Worm (Caenorhabditis elegans) whole organism, L4 larva: ENCODE results near the gene srsx-12.
A peak's percentile ranks its signal among the peaks of the same experiment; 100 is the strongest.

Experiments used
- F10B5.3 ChIP-seq: sonication (generic microtip); optimal IDR thresholded peaks from 2 replicates; lab custom pipeline; 2016; ENCODE audit warnings: mild to moderate bottlenecking, missing genetic modification characterization, missing compliant biosample characterization
- Y48G9A.11 ChIP-seq: fragments of 200-800 bp; sonication (Bioruptor generic); IDR thresholded peaks from 2 replicates; pipeline ENCODE4 v1.3.6; 2022; ENCODE audit warnings: missing genetic modification reagents, missing genetic modification characterization, missing compliant biosample characterization
- aha-1 ChIP-seq: fragments of 150-350 bp; peaks from one replicate; lab custom pipeline; 2014; ENCODE audit warnings: missing biosample characterization, missing genetic modification characterization
- ama-1 ChIP-seq: fragments of 150-350 bp; optimal IDR thresholded peaks from 2 replicates; lab custom pipeline; 2014; ENCODE audit warnings: inconsistent platforms, mixed read lengths
- attf-4 ChIP-seq: sonication (generic microtip); optimal IDR thresholded peaks from 3 replicates; lab custom pipeline; 2017; ENCODE audit warnings: missing biosample characterization, missing genetic modification characterization
- ceh-44 ChIP-seq: fragments of 200-800 bp; sonication (Bioruptor generic); IDR thresholded peaks from 2 replicates; pipeline ENCODE4 v1.3.6; 2022; ENCODE audit warnings: missing genetic modification reagents, missing genetic modification characterization, missing compliant biosample characterization
- ceh-82 ChIP-seq: sonication (generic microtip); optimal IDR thresholded peaks from 2 replicates; lab custom pipeline; 2017; ENCODE audit warnings: missing biosample characterization, missing genetic modification characterization
- cey-2 ChIP-seq: sonication (generic microtip); optimal IDR thresholded peaks from 3 replicates; lab custom pipeline; 2017; ENCODE audit warnings: missing genetic modification characterization, mild to moderate bottlenecking, missing compliant biosample characterization, antibody characterized with exemption, borderline replicate concordance; ENCODE audit not compliant: insufficient read depth
- dmd-9 ChIP-seq: fragments of 200-800 bp; sonication (Bioruptor generic); IDR thresholded peaks from 2 replicates; pipeline ENCODE4 v1.3.6; 2022; ENCODE audit warnings: missing genetic modification reagents, missing genetic modification characterization, missing compliant biosample characterization
- dve-1 ChIP-seq: sonication (generic microtip); optimal IDR thresholded peaks from 2 replicates; lab custom pipeline; 2017; ENCODE audit warnings: antibody characterized with exemption, mild to moderate bottlenecking, missing genetic modification characterization, missing compliant biosample characterization; ENCODE audit not compliant: insufficient read depth
- fkh-10 ChIP-seq: fragments of 150-350 bp; optimal IDR thresholded peaks from 2 replicates; lab custom pipeline; 2014; ENCODE audit warnings: missing biosample characterization, missing genetic modification reagents, missing genetic modification characterization
- lin-29 ChIP-seq: fragments of 200-800 bp; sonication (Bioruptor generic); IDR thresholded peaks from 2 replicates; pipeline ENCODE4 v1.3.6; 2022; ENCODE audit warnings: missing genetic modification reagents, missing genetic modification characterization, missing compliant biosample characterization
- mep-1 ChIP-seq: fragments of 150-350 bp; sonication (generic microtip); optimal IDR thresholded peaks from 3 replicates; lab custom pipeline; 2014; ENCODE audit warnings: missing biosample characterization, missing genetic modification characterization
- mxl-2 ChIP-seq: fragments of 200-800 bp; sonication (Bioruptor generic); conservative IDR thresholded peaks from 2 replicates; pipeline ENCODE4 v1.3.6; 2022; ENCODE audit warnings: missing genetic modification reagents, missing genetic modification characterization, missing compliant biosample characterization
- mxl-3 ChIP-seq: fragments of 200-800 bp; sonication (Bioruptor generic); optimal IDR thresholded peaks from 2 replicates; lab custom pipeline; 2018; ENCODE audit warnings: mild to moderate bottlenecking, missing genetic modification characterization, missing compliant biosample characterization
- nhr-11 ChIP-seq: fragments of 150-350 bp; optimal IDR thresholded peaks from 2 replicates; lab custom pipeline; 2014; ENCODE audit warnings: missing biosample characterization, missing genetic modification characterization
- nhr-111 ChIP-seq: fragments of 200-800 bp; sonication (Bioruptor generic); optimal IDR thresholded peaks from 2 replicates; lab custom pipeline; 2018; ENCODE audit warnings: mild to moderate bottlenecking, missing genetic modification characterization, missing compliant biosample characterization
- nhr-237 ChIP-seq: sonication (generic microtip); optimal IDR thresholded peaks from 2 replicates; lab custom pipeline; 2017; ENCODE audit warnings: missing biosample characterization, missing genetic modification characterization
- nhr-25 ChIP-seq: sonication (generic microtip); optimal IDR thresholded peaks from 2 replicates; lab custom pipeline; 2017; ENCODE audit warnings: missing genetic modification characterization, mild to moderate bottlenecking, missing compliant biosample characterization, antibody characterized with exemption, moderate library complexity, borderline replicate concordance; ENCODE audit not compliant: insufficient read depth
- pha-4 ChIP-seq, 2 experiments: fragments of 150-350 bp in 1 of 2; fragments of 200-800 bp in 1 of 2; sonication (Bioruptor generic) in 1 of 2; IDR thresholded peaks in 1 of 2; optimal IDR thresholded peaks in 1 of 2; 2 replicates each; pipeline versions ENCODE4 v1.3.6 to Lab custom; 2014 to 2022; ENCODE audit warnings: missing genetic modification characterization in 2 of 2, missing genetic modification reagents in 2 of 2, missing biosample characterization in 1 of 2, missing compliant biosample characterization in 1 of 2
- pqm-1 ChIP-seq: sonication (generic microtip); optimal IDR thresholded peaks from 2 replicates; lab custom pipeline; 2017; ENCODE audit warnings: missing biosample characterization, missing genetic modification characterization
- set-16 ChIP-seq: fragments of 200-800 bp; sonication (Bioruptor generic); IDR thresholded peaks from 2 replicates; pipeline ENCODE4 v1.3.6; 2022; ENCODE audit warnings: missing genetic modification reagents, missing genetic modification characterization, missing compliant biosample characterization
- skn-1 ChIP-seq: fragments of 150-350 bp; optimal IDR thresholded peaks from 2 replicates; lab custom pipeline; 2014; ENCODE audit warnings: missing biosample characterization, missing genetic modification characterization
- unc-39 ChIP-seq: sonication (generic microtip); optimal IDR thresholded peaks from 2 replicates; lab custom pipeline; 2017; ENCODE audit warnings: missing biosample characterization, missing genetic modification characterization
- unc-62 ChIP-seq, 3 experiments: fragments of 150-350 bp in 1 of 3; sonication (generic microtip); optimal IDR thresholded peaks in 2 of 3; peaks in 1 of 3; 1 replicate in 1 of 3; 2 replicates in 2 of 3; lab custom pipeline; 2014 to 2017; ENCODE audit warnings: missing biosample characterization in 3 of 3, missing genetic modification characterization in 3 of 3, missing genetic modification reagents in 3 of 3, missing genotype in 1 of 3
- zag-1 ChIP-seq: fragments of 150-350 bp; optimal IDR thresholded peaks from 2 replicates; lab custom pipeline; 2014; ENCODE audit warnings: missing biosample characterization, missing genetic modification characterization
- zip-2 ChIP-seq: fragments of 150-350 bp; optimal IDR thresholded peaks from 2 replicates; lab custom pipeline; 2014; ENCODE audit warnings: missing biosample characterization, missing genetic modification characterization

Gene srsx-12

DNA sequence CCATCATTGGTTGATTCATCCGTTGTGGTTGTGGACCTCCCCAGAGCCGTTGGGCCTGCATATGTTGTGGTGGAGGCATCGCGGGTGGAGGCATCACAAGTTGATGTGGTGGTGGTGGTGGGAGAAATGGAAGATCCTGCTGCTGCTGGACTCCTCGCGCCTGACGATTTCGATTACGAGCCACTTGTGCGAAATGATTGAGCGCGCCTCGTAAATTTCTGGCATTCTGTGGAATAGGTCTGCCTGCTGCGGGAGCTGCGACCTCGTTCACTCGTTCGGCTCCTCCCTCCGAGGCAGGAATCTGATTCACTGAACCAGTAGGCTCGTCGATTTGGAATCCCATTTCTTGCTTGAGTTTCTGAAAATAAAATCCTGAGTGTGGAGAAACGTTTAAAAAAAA is 20.1 kb downstream of the srsx-12 start:
- no peak for TF ChIP-seq ceh-44 (GFP tag; lab: Robert Waterston, UW)
- peak; percentile 57 for TF ChIP-seq set-16

ce11 chrV:4957619-4958018 is 23.2 kb downstream of the srsx-12 start:
- TF ChIP-seq fkh-10 (GFP tag; lab: Kevin White, UChicago), result no peak
- peak; percentile 94 for TF ChIP-seq aha-1

- TF ChIP-seq lin-29 (GFP tag; lab: Robert Waterston, UW), result no peak
- no peak for TF ChIP-seq dve-1
- no peak for TF ChIP-seq ceh-82 (tag; lab: Kevin White, UChicago)
- no peak for TF ChIP-seq zag-1
- TF ChIP-seq nhr-25 (tag; lab: Kevin White, UChicago), result no peak
- peak; percentile 12 for TF ChIP-seq aha-1
- no peak for TF ChIP-seq pqm-1 (tag; lab: Kevin White, UChicago)
These were observed 24.2 kb downstream of the srsx-12 start, which contains the start of gene str-208 for ce11 chrV:4956529-4956928. Gene str-208 (plus strand): TSS chrV:4956829.

- TF ChIP-seq Y48G9A.11 (GFP tag; lab: Robert Waterston, UW), result no peak
- TF ChIP-seq nhr-11 (tag; lab: Kevin White, UChicago), result no peak
- no peak for TF ChIP-seq attf-4 (tag; lab: Kevin White, UChicago)
- TF ChIP-seq mep-1 (tag; lab: Kevin White, UChicago), result no peak
These were observed 29.3 kb downstream of the srsx-12 start, which contains the start of gene str-207 for ce11 chrV:4951434-4951833. Gene str-207 (plus strand): TSS chrV:4951734.

DNA sequence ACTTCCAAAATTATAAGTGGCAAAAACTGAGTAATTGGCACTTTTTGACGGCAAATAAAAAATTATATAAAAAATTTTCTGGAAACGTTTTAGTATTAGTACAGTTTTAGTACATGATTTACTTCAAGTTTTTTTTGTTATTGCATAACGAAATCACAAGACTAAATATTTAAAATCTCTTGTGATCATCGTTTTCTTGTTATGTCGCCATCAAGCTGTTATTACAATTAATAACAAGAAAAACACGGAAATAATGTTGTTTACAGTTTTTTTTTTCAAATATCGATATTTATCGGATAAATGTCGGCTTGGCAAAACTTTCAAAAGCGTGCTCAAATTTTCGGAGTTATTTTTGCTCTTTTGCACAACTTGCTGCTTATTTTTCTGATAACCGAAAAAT is 32.1 kb downstream of the srsx-12 start, which contains the start of gene str-209:
str-209 (plus strand) TSS at position 301 of the 400 bp plus-strand sequence.
- no peak for TF ChIP-seq mxl-3 (GFP tag; lab: Kevin White, UChicago)
- TF ChIP-seq F10B5.3 (tag; lab: Kevin White, UChicago), result no peak
- TF ChIP-seq zip-2, result no peak
- TF ChIP-seq skn-1 (tag; lab: Kevin White, UChicago), result no peak
- no peak for TF ChIP-seq ceh-44 (GFP tag; lab: Robert Waterston, UW)
- TF ChIP-seq ama-1 (lab: Kevin White, UChicago), result no peak

- TF ChIP-seq unc-39, result no peak
- TF ChIP-seq pha-4 (GFP tag; IDR thresholded peaks at IDR 0.05; lab: Robert Waterston, UW), result no peak
- no peak for TF ChIP-seq pha-4 (tag; optimal IDR thresholded peaks at IDR 0.05; lab: Kevin White, UChicago)
- no peak for TF ChIP-seq mxl-2 (GFP tag; lab: Robert Waterston, UW)
- no peak for TF ChIP-seq nhr-237
- TF ChIP-seq unc-62 (GFP tag; optimal IDR thresholded peaks at IDR 0.05 in 1 of 2; lab: Kevin White, UChicago), result no peak
- TF ChIP-seq unc-62 (tag; optimal IDR thresholded peaks at IDR 0.05; lab: Kevin White, UChicago), result no peak
- TF ChIP-seq dmd-9 (GFP tag; lab: Robert Waterston, UW), result no peak
- TF ChIP-seq Y48G9A.11 (GFP tag; lab: Robert Waterston, UW), result no peak
- TF ChIP-seq ceh-44 (GFP tag; lab: Robert Waterston, UW), result no peak
These were observed 36.6 kb downstream of the srsx-12 start, which contains the start of gene str-211 for ce11 chrV:4944219-4944618. Gene str-211 (minus strand): TSS chrV:4944319.

ce11 chrV:4937337-4937736 is 43.4 kb downstream of the srsx-12 start:
- TF ChIP-seq unc-62 (GFP tag; optimal IDR thresholded peaks at IDR 0.05 in 1 of 2; lab: Kevin White, UChicago), result peak in 1 of 2 experiments; percentile 95
- no peak for TF ChIP-seq unc-62 (tag; optimal IDR thresholded peaks at IDR 0.05; lab: Kevin White, UChicago)
- TF ChIP-seq cey-2, result no peak

DNA sequence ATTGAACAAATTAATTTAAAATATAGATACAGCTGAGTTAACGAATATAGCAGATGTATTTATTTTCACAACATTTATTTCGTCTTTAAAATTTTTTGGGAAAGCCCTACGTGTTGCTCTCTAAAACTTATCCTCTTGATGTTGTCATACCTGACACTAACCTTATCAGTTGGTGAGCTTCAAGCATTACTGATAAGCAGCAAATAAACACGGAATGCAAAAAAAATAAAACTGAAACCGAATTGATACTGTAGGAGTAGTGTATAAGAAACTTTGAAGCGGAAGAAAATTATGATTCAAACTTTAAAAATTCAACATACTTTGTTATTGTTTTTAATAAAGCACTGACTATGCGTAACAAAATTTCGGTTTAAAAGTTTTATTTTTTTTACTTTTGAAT is 45.7 kb downstream of the srsx-12 start:
- TF ChIP-seq nhr-111 (GFP tag; lab: Kevin White, UChicago), result no peak
- TF ChIP-seq pqm-1 (tag; lab: Kevin White, UChicago), result peak; percentile 68
